Fruit fly (Drosophila melanogaster): Measurements from ENCODE around the gene Ugt36A1.

Gene Ugt36A1

dm6 chr2L:3573907-3574306, 45.0 kb upstream of the Ugt36A1 start (continued):
- peak; percentile 77 for TF ChIP-seq Drgx (GFP tag; IDR thresholded peaks at IDR 0.05)
- TF ChIP-seq ac (GFP tag; optimal IDR thresholded peaks at IDR 0.05) = peak; percentile 57
- TF ChIP-seq br (optimal IDR thresholded peaks at IDR 0.05) = no peak
- TF ChIP-seq CG6791 (GFP tag; IDR thresholded peaks at IDR 0.05; ENCODE audit: partially characterized antibody) = no peak
- TF ChIP-seq Gsc (GFP tag; IDR thresholded peaks at IDR 0.05) = peak; percentile 76
- TF ChIP-seq D (optimal IDR thresholded peaks at IDR 0.05) = no peak
- peak; percentile 83 for TF ChIP-seq D (GFP tag; optimal IDR thresholded peaks at IDR 0.05)
- TF ChIP-seq CG8290 (GFP tag; optimal IDR thresholded peaks at IDR 0.05) = peak; percentile 62
- peak; percentile 16 to 79 for TF ChIP-seq CG8290 (tag; optimal IDR thresholded peaks at IDR 0.05)
- TF ChIP-seq wor (GFP tag; IDR thresholded peaks at IDR 0.05) = peak; percentile 66
- TF ChIP-seq CG15269 (tag; optimal IDR thresholded peaks at IDR 0.05) = peak; percentile 72
- peak; percentile 84 for TF ChIP-seq onecut (GFP tag; IDR thresholded peaks at IDR 0.05)
- TF ChIP-seq sob (GFP tag; IDR thresholded peaks at IDR 0.05) = peak; percentile 90
- peak; percentile 36 for TF ChIP-seq Kr (GFP tag; optimal IDR thresholded peaks at IDR 0.05)
- TF ChIP-seq vvl (GFP tag; IDR thresholded peaks at IDR 0.05) = peak; percentile 91
- TF ChIP-seq chm (GFP tag; IDR thresholded peaks at IDR 0.05) = peak; percentile 95
- peak; percentile 85 for TF ChIP-seq gce (GFP tag; IDR thresholded peaks at IDR 0.05)
- no peak for TF ChIP-seq HmgD (GFP tag; optimal IDR thresholded peaks at IDR 0.05)
- peak; percentile 8 for TF ChIP-seq CG8281 (tag; optimal IDR thresholded peaks at IDR 0.05)
- TF ChIP-seq CG4854 (GFP tag; optimal IDR thresholded peaks at IDR 0.05) = peak; percentile 59
- TF ChIP-seq CG16813 (GFP tag; IDR thresholded peaks at IDR 0.05; ENCODE audit: partially characterized antibody) = no peak
- peak; percentile 31 for TF ChIP-seq CG18599 (GFP tag; optimal IDR thresholded peaks at IDR 0.05)
- no peak for TF ChIP-seq HLH4C (GFP tag; IDR thresholded peaks at IDR 0.05; ENCODE audit: partially characterized antibody)
- peak; percentile 87 for TF ChIP-seq CG8388 (GFP tag; optimal IDR thresholded peaks at IDR 0.05)
- TF ChIP-seq gt (GFP tag; IDR thresholded peaks at IDR 0.05) = peak; percentile 60
- TF ChIP-seq sr (GFP tag; IDR thresholded peaks at IDR 0.05) = peak; percentile 50; the same call in 2 of the 3 replicates
- peak; percentile 65 for TF ChIP-seq ind (GFP tag; optimal IDR thresholded peaks at IDR 0.05)
- TF ChIP-seq bigmax (GFP tag; optimal IDR thresholded peaks at IDR 0.05) = no peak
- no peak for TF ChIP-seq HLHmδ (GFP tag; optimal IDR thresholded peaks at IDR 0.05)
- peak; percentile 70; the same call in 2 of the 3 replicates for TF ChIP-seq so (GFP tag; IDR thresholded peaks at IDR 0.05)
- peak; percentile 63 for TF ChIP-seq ERR (GFP tag; optimal IDR thresholded peaks at IDR 0.05)
- TF ChIP-seq CG6813 (GFP tag; optimal IDR thresholded peaks at IDR 0.05) = no peak
- TF ChIP-seq CG13894 (tag; optimal IDR thresholded peaks at IDR 0.05) = no peak
- TF ChIP-seq CG10959 (GFP tag; IDR thresholded peaks at IDR 0.05) = peak; percentile 83
- no peak for TF ChIP-seq CG6765 (GFP tag; optimal IDR thresholded peaks at IDR 0.05)
- no peak for TF ChIP-seq YL-1 (GFP tag; optimal IDR thresholded peaks at IDR 0.05)
- TF ChIP-seq zen (tag; optimal IDR thresholded peaks at IDR 0.05) = peak; percentile 76
- peak; percentile 97 for TF ChIP-seq Ets65A (GFP tag)
- peak; percentile 87 for TF ChIP-seq unpg (GFP tag; optimal IDR thresholded peaks at IDR 0.05)
- TF ChIP-seq CG18764 (GFP tag; optimal IDR thresholded peaks at IDR 0.05) = peak; percentile 73

DNA sequence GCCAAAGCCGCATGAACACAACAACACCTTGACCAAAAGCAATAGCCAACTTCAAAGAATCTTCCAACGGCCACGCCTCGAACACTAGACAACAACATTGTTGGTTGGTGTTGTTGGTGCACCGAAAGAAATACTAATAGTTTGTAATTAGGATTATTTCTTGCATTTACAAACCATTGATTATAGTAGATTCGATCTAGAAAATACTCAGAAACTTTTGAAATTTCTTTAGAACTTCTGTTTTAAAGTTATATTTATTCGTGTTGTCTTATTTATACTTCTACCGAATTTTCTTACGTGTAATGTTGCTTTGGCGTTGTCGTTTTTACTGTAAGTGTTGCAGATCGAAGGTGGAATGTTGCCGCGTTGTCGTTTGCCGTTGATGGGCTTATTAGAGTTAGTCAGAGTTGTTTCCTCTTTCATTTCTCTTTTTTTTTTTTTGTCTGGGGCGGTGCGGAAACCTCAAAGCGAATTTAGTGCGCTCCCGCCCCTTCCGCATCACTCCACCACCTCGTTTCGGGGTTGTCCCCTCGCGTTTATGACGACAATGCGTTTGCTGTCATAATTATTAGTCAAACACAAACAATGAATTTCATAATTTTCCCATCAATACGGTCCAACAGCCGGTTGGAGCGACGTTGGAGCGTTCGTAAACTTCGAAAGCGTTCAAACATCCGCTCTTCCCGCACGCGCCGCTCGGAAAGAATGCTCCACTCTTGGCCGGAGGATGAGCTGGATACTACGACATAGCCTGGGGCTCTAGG, 43.0 kb upstream of the Ugt36A1 start, which contains the start of gene CG43815:
Gene CG43815, plus strand, starts transcription at position 532 of the 764 bp plus-strand sequence.
- TF ChIP-seq CG33557 (GFP tag; optimal IDR thresholded peaks at IDR 0.05) (no peak), tna (GFP tag; IDR thresholded peaks at IDR 0.05; ENCODE audit: partially characterized antibody) (no peak), lola (GFP tag; optimal IDR thresholded peaks at IDR 0.05) (peak in 1 of 3 experiments; percentile 36), YL-1 (GFP tag; optimal IDR thresholded peaks at IDR 0.05) (no peak), pros (GFP tag; optimal IDR thresholded peaks at IDR 0.05) (no peak), seq (GFP tag; IDR thresholded peaks at IDR 0.05) (no peak), CG5180 (GFP tag; optimal IDR thresholded peaks at IDR 0.05) (no peak), CG17328 (GFP tag; IDR thresholded peaks at IDR 0.05) (peak; percentile 37; the same call in 1 of the 2 replicates), CG4360 (GFP tag; IDR thresholded peaks at IDR 0.05) (no peak), CG31365 (tag; optimal IDR thresholded peaks at IDR 0.05) (no peak), maf-S (GFP tag; optimal IDR thresholded peaks at IDR 0.05) (no peak), ac (GFP tag; optimal IDR thresholded peaks at IDR 0.05) (no peak), CG3407 (GFP tag; optimal IDR thresholded peaks at IDR 0.05) (peak; percentile 15), dmrt11E (tag; optimal IDR thresholded peaks at IDR 0.05) (peak; percentile 53)
